Worm (Caenorhabditis elegans) whole organism, L3 larva: ENCODE results near the gene F38A6.4.

Experiments
- ZK546.5 ChIP-seq: sonication (generic microtip); optimal IDR thresholded peaks from 2 replicates; lab custom pipeline; 2017; ENCODE audit warnings: missing biosample characterization, missing genetic modification characterization
- aly-2 ChIP-seq: fragments of 150-350 bp; optimal IDR thresholded peaks from 2 replicates; lab custom pipeline; 2014; ENCODE audit warnings: missing biosample characterization, missing genetic modification characterization
- ama-1 ChIP-seq: fragments of 150-350 bp; optimal IDR thresholded peaks from 2 replicates; lab custom pipeline; 2018
- ceh-28 ChIP-seq: fragments of 150-350 bp; optimal IDR thresholded peaks from 2 replicates; lab custom pipeline; 2014; ENCODE audit warnings: missing biosample characterization, missing genetic modification reagents, missing genetic modification characterization
- daf-12 ChIP-seq: fragments of 150-350 bp; optimal IDR thresholded peaks from 2 replicates; lab custom pipeline; 2014; ENCODE audit warnings: missing biosample characterization, missing genetic modification reagents, missing genetic modification characterization
- egl-27 ChIP-seq: sonication (generic microtip); optimal IDR thresholded peaks from 4 replicates; lab custom pipeline; 2017; ENCODE audit warnings: missing biosample characterization, missing genetic modification reagents, missing genetic modification characterization
- egl-5 ChIP-seq: fragments of 150-350 bp; optimal IDR thresholded peaks from 2 replicates; lab custom pipeline; 2017; ENCODE audit warnings: missing biosample characterization, missing genetic modification reagents, missing genetic modification characterization, inconsistent platforms
- elt-2 ChIP-seq: sonication (generic microtip); optimal IDR thresholded peaks from 2 replicates; lab custom pipeline; 2016; ENCODE audit warnings: missing genetic modification reagents, mild to moderate bottlenecking, missing genetic modification characterization, missing compliant biosample characterization
- eor-1 ChIP-seq, 2 experiments: fragments of 150-350 bp; optimal IDR thresholded peaks; 2 replicates each; lab custom pipeline; 2014 to 2018; ENCODE audit warnings: missing biosample characterization in 2 of 2, missing genetic modification characterization in 2 of 2
- fkh-10 ChIP-seq: sonication (generic microtip); optimal IDR thresholded peaks from 2 replicates; lab custom pipeline; 2017; ENCODE audit warnings: missing biosample characterization, missing genetic modification reagents, missing genetic modification characterization
- hmg-11 ChIP-seq: sonication (generic microtip); optimal IDR thresholded peaks from 2 replicates; lab custom pipeline; 2016; ENCODE audit warnings: missing genetic modification characterization, missing compliant biosample characterization
- jun-1 ChIP-seq: fragments of 150-350 bp; optimal IDR thresholded peaks from 2 replicates; lab custom pipeline; 2014; ENCODE audit warnings: missing biosample characterization, missing genetic modification reagents, missing genetic modification characterization
- lin-15B ChIP-seq: fragments of 150-350 bp; optimal IDR thresholded peaks from 2 replicates; lab custom pipeline; 2014; ENCODE audit warnings: missing biosample characterization, missing genetic modification characterization
- lin-39 ChIP-seq: fragments of 150-350 bp; optimal IDR thresholded peaks from 2 replicates; lab custom pipeline; 2018; ENCODE audit warnings: missing biosample characterization, missing genetic modification reagents, missing genetic modification characterization
- mdl-1 ChIP-seq: fragments of 150-350 bp; optimal IDR thresholded peaks from 2 replicates; lab custom pipeline; 2014; ENCODE audit warnings: missing biosample characterization, missing genetic modification characterization
- nfya-1 ChIP-seq: sonication (generic microtip); optimal IDR thresholded peaks from 2 replicates; lab custom pipeline; 2017; ENCODE audit warnings: missing genetic modification characterization, mild to moderate bottlenecking, missing compliant biosample characterization, antibody characterized with exemption, moderate library complexity; ENCODE audit not compliant: insufficient read depth
- nhr-11 ChIP-seq: fragments of 150-350 bp; optimal IDR thresholded peaks from 2 replicates; lab custom pipeline; 2014; ENCODE audit warnings: missing biosample characterization, missing genetic modification characterization
- nhr-23 ChIP-seq: fragments of 150-350 bp; optimal IDR thresholded peaks from 2 replicates; lab custom pipeline; 2014; ENCODE audit warnings: missing biosample characterization, missing genetic modification reagents, missing genetic modification characterization
- nhr-237 ChIP-seq: fragments of 150-350 bp; optimal IDR thresholded peaks from 2 replicates; lab custom pipeline; 2014; ENCODE audit warnings: missing biosample characterization, missing genetic modification characterization
- nhr-28 ChIP-seq: fragments of 150-350 bp; optimal IDR thresholded peaks from 2 replicates; lab custom pipeline; 2014; ENCODE audit warnings: missing biosample characterization, missing genetic modification characterization
- nhr-43 ChIP-seq: sonication (generic microtip); optimal IDR thresholded peaks from 2 replicates; lab custom pipeline; 2016; ENCODE audit warnings: mild to moderate bottlenecking, missing genetic modification characterization, missing compliant biosample characterization; ENCODE audit not compliant: poor library complexity, severe bottlenecking
- nhr-67 ChIP-seq: fragments of 150-350 bp; optimal IDR thresholded peaks from 2 replicates; lab custom pipeline; 2014; ENCODE audit warnings: missing biosample characterization, missing genetic modification characterization
- nhr-77 ChIP-seq: fragments of 150-350 bp; optimal IDR thresholded peaks from 2 replicates; lab custom pipeline; 2014; ENCODE audit warnings: missing biosample characterization, missing genetic modification characterization
- pha-4 ChIP-seq: fragments of 150-350 bp; optimal IDR thresholded peaks from 2 replicates; lab custom pipeline; 2014; ENCODE audit warnings: missing biosample characterization, missing genetic modification reagents, missing genetic modification characterization
- pqm-1 ChIP-seq: fragments of 150-350 bp; optimal IDR thresholded peaks from 2 replicates; lab custom pipeline; 2017; ENCODE audit warnings: missing biosample characterization, missing genetic modification characterization, inconsistent platforms
- snpc-4 ChIP-seq: fragments of 150-350 bp; optimal IDR thresholded peaks from 2 replicates; lab custom pipeline; 2014; ENCODE audit warnings: missing biosample characterization, missing genetic modification characterization
- zag-1 ChIP-seq: fragments of 150-350 bp; optimal IDR thresholded peaks from 2 replicates; lab custom pipeline; 2014; ENCODE audit warnings: missing biosample characterization, missing genetic modification characterization

The F38A6.4 gene

DNA sequence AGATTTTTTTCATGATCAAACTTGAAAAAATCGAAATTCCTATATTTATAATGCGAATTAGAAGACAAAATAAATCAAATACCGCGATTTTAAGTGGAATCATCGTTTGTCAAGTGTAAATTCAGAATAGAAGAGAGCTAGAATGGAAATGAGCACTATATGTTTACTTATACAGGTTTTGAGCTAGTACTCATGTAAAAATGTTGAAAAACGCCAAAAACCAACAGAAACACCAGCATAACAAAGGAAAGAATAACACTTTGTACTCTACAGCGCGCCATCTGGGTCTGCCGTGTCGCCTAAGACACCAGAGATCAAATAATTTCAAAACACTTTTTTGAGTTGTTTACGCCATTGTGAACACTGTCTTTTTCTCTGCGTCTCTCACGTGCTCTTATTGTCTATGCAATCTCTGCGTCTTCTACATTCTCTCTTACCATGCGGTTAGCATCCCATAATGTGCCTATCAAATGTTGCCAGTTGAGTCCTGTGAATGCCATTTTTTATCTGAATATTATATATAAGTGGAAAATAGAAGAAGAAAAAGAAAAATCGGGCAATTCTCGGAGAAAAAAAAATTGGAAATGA is 46.3 kb downstream of the F38A6.4 start, which contains the start of gene ipla-3:
Gene ipla-3 (minus strand): TSS at position 510 of the 588 bp plus-strand sequence.
- no peak for TF ChIP-seq nhr-67 (tag; lab: Kevin White, UChicago)
- peak; percentile 96 for TF ChIP-seq egl-5
- peak; percentile 61 for TF ChIP-seq hmg-11
- no peak for TF ChIP-seq nhr-43 (tag; lab: Kevin White, UChicago)
- peak; percentile 71 for TF ChIP-seq jun-1 (tag; lab: Kevin White, UChicago)
- TF ChIP-seq lin-39 (tag; lab: Kevin White, UChicago) = peak; percentile 38
- peak; percentile 53 for TF ChIP-seq snpc-4
- peak; percentile 12 for TF ChIP-seq lin-15B
- peak; percentile 97 for TF ChIP-seq pqm-1 (tag; lab: Kevin White, UChicago)
- TF ChIP-seq nhr-28 (tag; lab: Kevin White, UChicago) = no peak
- TF ChIP-seq aly-2 (tag; lab: Kevin White, UChicago) = no peak
- TF ChIP-seq fkh-10 (GFP tag; lab: Kevin White, UChicago) = peak; percentile 47
- no peak for TF ChIP-seq ama-1 (lab: Kevin White, UChicago)
- TF ChIP-seq mdl-1 (tag; lab: Kevin White, UChicago) = peak; percentile 76
- no peak for TF ChIP-seq eor-1 (tag; optimal IDR thresholded peaks at IDR 0.05; lab: Kevin White, UChicago)
- peak; percentile 89 for TF ChIP-seq elt-2 (tag; lab: Kevin White, UChicago)
- TF ChIP-seq nhr-23 (tag; lab: Kevin White, UChicago) = peak; percentile 34
- no peak for TF ChIP-seq nhr-77 (tag; lab: Kevin White, UChicago)
- no peak for TF ChIP-seq nhr-237 (tag; lab: Kevin White, UChicago)
- peak; percentile 97 for TF ChIP-seq pha-4
- TF ChIP-seq daf-12 (tag; lab: Kevin White, UChicago) = no peak
- peak; percentile 68 for TF ChIP-seq nfya-1 (tag; lab: Kevin White, UChicago)
- TF ChIP-seq nhr-11 (tag; lab: Kevin White, UChicago) = no peak
- no peak for TF ChIP-seq zag-1 (tag; lab: Kevin White, UChicago)
- peak; percentile 70 for TF ChIP-seq ceh-28

ce11 chrV:20727458-20727857 is 47.7 kb downstream of the F38A6.4 start:
- no peak for TF ChIP-seq snpc-4
- TF ChIP-seq egl-5 = no peak
- no peak for TF ChIP-seq ZK546.5
- TF ChIP-seq nhr-77 (tag; lab: Kevin White, UChicago) = no peak
- TF ChIP-seq aly-2 (tag; lab: Kevin White, UChicago) = no peak
- no peak for TF ChIP-seq daf-12 (tag; lab: Kevin White, UChicago)
- TF ChIP-seq egl-27 (tag; lab: Kevin White, UChicago) = no peak
